Fruit fly (Drosophila melanogaster): ENCODE results near the gene CG33109.

DNA sequence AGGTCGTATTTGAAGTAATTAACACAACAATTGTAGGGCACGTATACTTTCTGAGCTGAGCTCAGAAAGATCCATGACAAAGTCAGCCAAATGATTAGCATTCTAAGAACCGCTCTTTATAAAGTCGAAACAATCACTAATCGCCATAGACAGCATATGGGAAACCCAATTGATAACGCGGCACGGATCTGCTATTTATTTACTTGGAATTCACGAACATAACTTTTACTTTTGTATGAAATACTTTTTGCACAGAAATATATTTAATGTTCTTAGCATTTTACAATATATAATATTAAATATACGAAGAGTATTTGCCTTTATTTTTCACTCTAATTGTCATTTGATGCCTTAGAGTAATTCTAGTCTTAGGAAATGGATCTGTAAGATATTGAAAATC is 23.2 kb upstream of the CG33109 start, which contains the start of gene CG43291:
- TF ChIP-seq klu (GFP tag; IDR thresholded peaks at IDR 0.05) (no peak), tup (GFP tag; optimal IDR thresholded peaks at IDR 0.05) (no peak), Ets65A (GFP tag) (no peak), Drgx (GFP tag; IDR thresholded peaks at IDR 0.05) (no peak), BtbVII (GFP tag; optimal IDR thresholded peaks at IDR 0.05) (no peak), CG33213 (GFP tag; optimal IDR thresholded peaks at IDR 0.05) (no peak), CG8944 (GFP tag; optimal IDR thresholded peaks at IDR 0.05) (no peak), fd3F (GFP tag; optimal IDR thresholded peaks at IDR 0.05) (no peak), eve (GFP tag; optimal IDR thresholded peaks at IDR 0.05) (no peak), bab2 (GFP tag; optimal IDR thresholded peaks at IDR 0.05) (no peak), CG8924 (tag; optimal IDR thresholded peaks at IDR 0.05) (no peak), zen2 (GFP tag; IDR thresholded peaks at IDR 0.05; ENCODE audit: partially characterized antibody) (no peak)
